Worm (Caenorhabditis elegans) whole organism, mixed stage, embryonic: ENCODE measurements around the gene adt-2.

Experiments used
- M03D4.4 ChIP-seq: sonication (generic microtip); optimal IDR thresholded peaks from 2 replicates; lab custom pipeline; 2017; ENCODE audit warnings: mild to moderate bottlenecking, missing genetic modification characterization, missing compliant biosample characterization
- bed-3 ChIP-seq: fragments of 200-800 bp; sonication (Bioruptor generic); optimal IDR thresholded peaks from 3 replicates; lab custom pipeline; 2018; ENCODE audit warnings: mild to moderate bottlenecking, missing genetic modification characterization, moderate library complexity, missing compliant biosample characterization
- blmp-1 ChIP-seq: fragments of 150-350 bp; optimal IDR thresholded peaks from 2 replicates; lab custom pipeline; 2014; ENCODE audit warnings: missing biosample characterization, missing genetic modification characterization
- ceh-39 ChIP-seq: fragments of 150-350 bp; optimal IDR thresholded peaks from 2 replicates; lab custom pipeline; 2014; ENCODE audit warnings: missing biosample characterization, missing genetic modification characterization
- ceh-83 ChIP-seq: fragments of 200-800 bp; sonication (Bioruptor generic); optimal IDR thresholded peaks from 2 replicates; lab custom pipeline; 2018; ENCODE audit warnings: mild to moderate bottlenecking, missing genetic modification characterization, missing compliant biosample characterization
- ces-1 ChIP-seq: fragments of 150-350 bp; optimal IDR thresholded peaks from 2 replicates; lab custom pipeline; 2014; ENCODE audit warnings: missing biosample characterization, missing genetic modification reagents, missing genetic modification characterization
- cnd-1 ChIP-seq: fragments of 200-800 bp; sonication (Bioruptor generic); optimal IDR thresholded peaks from 2 replicates; lab custom pipeline; 2018; ENCODE audit warnings: mild to moderate bottlenecking, missing genetic modification characterization, missing compliant biosample characterization
- drap-1 ChIP-seq: fragments of 200-800 bp; sonication (Bioruptor generic); optimal IDR thresholded peaks from 3 replicates; lab custom pipeline; 2018; ENCODE audit warnings: mild to moderate bottlenecking, missing genetic modification characterization, missing compliant biosample characterization
- elt-3 ChIP-seq: fragments of 150-350 bp; optimal IDR thresholded peaks from 2 replicates; lab custom pipeline; 2014; ENCODE audit warnings: missing biosample characterization, missing genetic modification characterization
- flh-1 ChIP-seq: fragments of 200-800 bp; sonication (Bioruptor generic); optimal IDR thresholded peaks from 2 replicates; lab custom pipeline; 2018; ENCODE audit warnings: mild to moderate bottlenecking, missing genetic modification characterization, moderate library complexity, missing compliant biosample characterization
- ham-2 ChIP-seq: fragments of 200-800 bp; sonication (Bioruptor generic); optimal IDR thresholded peaks from 2 replicates; lab custom pipeline; 2018; ENCODE audit warnings: mild to moderate bottlenecking, missing genetic modification characterization, missing compliant biosample characterization
- hlh-1 ChIP-seq: fragments of 150-350 bp; optimal IDR thresholded peaks from 2 replicates; lab custom pipeline; 2014; ENCODE audit warnings: missing biosample characterization, missing genetic modification reagents, missing genetic modification characterization
- lin-13 ChIP-seq: fragments of 150-350 bp; optimal IDR thresholded peaks from 2 replicates; lab custom pipeline; 2014; ENCODE audit warnings: missing biosample characterization, missing genetic modification characterization
- lin-32 ChIP-seq: fragments of 200-800 bp; sonication (Bioruptor generic); optimal IDR thresholded peaks from 2 replicates; lab custom pipeline; 2018; ENCODE audit warnings: mild to moderate bottlenecking, missing genetic modification characterization, missing compliant biosample characterization
- lsy-2 ChIP-seq: fragments of 150-350 bp; optimal IDR thresholded peaks from 2 replicates; lab custom pipeline; 2014; ENCODE audit warnings: missing biosample characterization, missing genetic modification characterization
- mab-5 ChIP-seq: fragments of 150-350 bp; optimal IDR thresholded peaks from 2 replicates; lab custom pipeline; 2014; ENCODE audit warnings: missing biosample characterization, missing genetic modification characterization
- mep-1 ChIP-seq: fragments of 150-350 bp; optimal IDR thresholded peaks from 2 replicates; lab custom pipeline; 2017; ENCODE audit warnings: missing biosample characterization, missing genetic modification reagents, missing genetic modification characterization, inconsistent platforms
- mls-2 ChIP-seq: sonication (generic microtip); optimal IDR thresholded peaks from 2 replicates; lab custom pipeline; 2016; ENCODE audit warnings: mild to moderate bottlenecking, missing genetic modification characterization, moderate library complexity, missing compliant biosample characterization
- nhr-12 ChIP-seq: fragments of 150-350 bp; optimal IDR thresholded peaks from 2 replicates; lab custom pipeline; 2014; ENCODE audit warnings: missing biosample characterization, missing genetic modification characterization
- nhr-2 ChIP-seq: fragments of 150-350 bp; optimal IDR thresholded peaks from 2 replicates; lab custom pipeline; 2014; ENCODE audit warnings: missing biosample characterization, missing genetic modification characterization
- nhr-237 ChIP-seq: fragments of 150-350 bp; optimal IDR thresholded peaks from 2 replicates; lab custom pipeline; 2014; ENCODE audit warnings: missing biosample characterization, missing genetic modification characterization
- nhr-28 ChIP-seq: fragments of 150-350 bp; optimal IDR thresholded peaks from 2 replicates; lab custom pipeline; 2014; ENCODE audit warnings: missing biosample characterization, missing genetic modification characterization
- pha-4 ChIP-seq: fragments of 150-350 bp; optimal IDR thresholded peaks from 2 replicates; lab custom pipeline; 2018; ENCODE audit warnings: missing biosample characterization, missing genetic modification reagents, missing genetic modification characterization
- sem-2 ChIP-seq: fragments of 200-800 bp; sonication (Bioruptor generic); optimal IDR thresholded peaks from 2 replicates; lab custom pipeline; 2018; ENCODE audit warnings: mild to moderate bottlenecking, missing genetic modification characterization, missing compliant biosample characterization
- snpc-4 ChIP-seq: fragments of 150-350 bp; optimal IDR thresholded peaks from 2 replicates; lab custom pipeline; 2014; ENCODE audit warnings: missing biosample characterization, missing genetic modification characterization
- sptf-1 ChIP-seq: sonication (generic microtip); optimal IDR thresholded peaks from 2 replicates; lab custom pipeline; 2017; ENCODE audit warnings: mild to moderate bottlenecking, missing genetic modification characterization, moderate library complexity, missing compliant biosample characterization
- tbx-8 ChIP-seq: fragments of 200-800 bp; sonication (Bioruptor generic); optimal IDR thresholded peaks from 2 replicates; lab custom pipeline; 2018; ENCODE audit warnings: mild to moderate bottlenecking, missing genetic modification characterization, moderate library complexity, missing compliant biosample characterization
- unc-120 ChIP-seq: sonication (generic microtip); optimal IDR thresholded peaks from 2 replicates; lab custom pipeline; 2017; ENCODE audit warnings: missing genetic modification characterization, missing compliant biosample characterization; ENCODE audit not compliant: poor library complexity, severe bottlenecking
- unc-39 ChIP-seq: fragments of 150-350 bp; optimal IDR thresholded peaks from 2 replicates; lab custom pipeline; 2014; ENCODE audit warnings: missing biosample characterization, missing genetic modification characterization
- unc-62 ChIP-seq: fragments of 150-350 bp; optimal IDR thresholded peaks from 2 replicates; lab custom pipeline; 2014; ENCODE audit warnings: missing biosample characterization, missing genetic modification reagents, missing genetic modification characterization
- zip-8 ChIP-seq: fragments of 150-350 bp; optimal IDR thresholded peaks from 2 replicates; lab custom pipeline; 2014; ENCODE audit warnings: missing biosample characterization, missing genetic modification characterization
- ztf-11 ChIP-seq: fragments of 150-350 bp; optimal IDR thresholded peaks from 2 replicates; lab custom pipeline; 2014; ENCODE audit warnings: missing biosample characterization, missing genetic modification characterization

The adt-2 gene

ce11 chrX:7568684-7569289 lies 17.2 kb upstream of the adt-2 start:
- TF ChIP-seq elt-3 (tag; lab: Kevin White, UChicago) (no peak), ceh-83 (GFP tag; lab: Kevin White, UChicago) (no peak), sptf-1 (no peak), nhr-12 (tag; lab: Kevin White, UChicago) (no peak), pha-4 (tag; lab: Kevin White, UChicago) (no peak), mls-2 (no peak), lsy-2 (tag; lab: Kevin White, UChicago) (no peak), tbx-8 (no peak), unc-120 (tag; lab: Kevin White, UChicago) (no peak), bed-3 (GFP tag; lab: Kevin White, UChicago) (no peak), sem-2 (GFP tag; lab: Kevin White, UChicago) (no peak), mep-1 (tag; lab: Kevin White, UChicago) (no peak), drap-1 (GFP tag; lab: Kevin White, UChicago) (no peak), unc-39 (tag; lab: Kevin White, UChicago) (no peak), nhr-2 (tag; lab: Kevin White, UChicago) (no peak)

ce11 chrX:7569685-7570518 lies 16.1 kb upstream of the adt-2 start, which contains the start of gene apy-1:
apy-1 (minus strand) TSS chrX:7569722.
- TF ChIP-seq mep-1 (tag; lab: Kevin White, UChicago) = no peak
- TF ChIP-seq ceh-39 (tag; lab: Kevin White, UChicago) = peak; percentile 77
- TF ChIP-seq unc-120 (tag; lab: Kevin White, UChicago) = peak; percentile 11
- no peak for TF ChIP-seq lin-32 (GFP tag; lab: Kevin White, UChicago)
- TF ChIP-seq cnd-1 (tag; lab: Kevin White, UChicago) = no peak
- peak; percentile 91 for TF ChIP-seq ces-1
- TF ChIP-seq zip-8 (tag; lab: Kevin White, UChicago) = no peak
- no peak for TF ChIP-seq lin-13
- no peak for TF ChIP-seq ztf-11 (tag; lab: Kevin White, UChicago)
- TF ChIP-seq nhr-12 (tag; lab: Kevin White, UChicago) = no peak
- no peak for TF ChIP-seq unc-39 (tag; lab: Kevin White, UChicago)
- no peak for TF ChIP-seq flh-1 (GFP tag; lab: Kevin White, UChicago)
- TF ChIP-seq blmp-1 (tag; lab: Kevin White, UChicago) = no peak
- no peak for TF ChIP-seq M03D4.4 (tag; lab: Kevin White, UChicago)
- TF ChIP-seq ceh-83 (GFP tag; lab: Kevin White, UChicago) = no peak
- TF ChIP-seq nhr-28 (tag; lab: Kevin White, UChicago) = no peak
- TF ChIP-seq hlh-1 (tag; lab: Kevin White, UChicago) = no peak
- no peak for TF ChIP-seq drap-1 (GFP tag; lab: Kevin White, UChicago)

- TF ChIP-seq nhr-2 (tag; lab: Kevin White, UChicago) (no peak), hlh-1 (tag; lab: Kevin White, UChicago) (no peak), flh-1 (GFP tag; lab: Kevin White, UChicago) (no peak), unc-39 (tag; lab: Kevin White, UChicago) (no peak), mep-1 (tag; lab: Kevin White, UChicago) (no peak), unc-62 (GFP tag; lab: Kevin White, UChicago) (no peak), lin-13 (no peak), lsy-2 (tag; lab: Kevin White, UChicago) (no peak), ham-2 (GFP tag; lab: Kevin White, UChicago) (no peak), blmp-1 (tag; lab: Kevin White, UChicago) (no peak), tbx-8 (no peak), nhr-237 (tag; lab: Kevin White, UChicago) (no peak), ceh-39 (tag; lab: Kevin White, UChicago) (no peak), snpc-4 (no peak)
These were observed 14.0 kb upstream of the adt-2 start, which contains the start of gene pcyt-1 for ce11 chrX:7572057-7572456. pcyt-1 (plus strand) TSS chrX:7572357.

ce11 chrX:7573172-7573571 lies 12.8 kb upstream of the adt-2 start:
- no peak for TF ChIP-seq blmp-1 (tag; lab: Kevin White, UChicago)
- TF ChIP-seq ceh-83 (GFP tag; lab: Kevin White, UChicago) = no peak
- TF ChIP-seq nhr-237 (tag; lab: Kevin White, UChicago) = no peak
- TF ChIP-seq ceh-39 (tag; lab: Kevin White, UChicago) = no peak
- no peak for TF ChIP-seq mab-5 (tag; lab: Kevin White, UChicago)
- TF ChIP-seq ham-2 (GFP tag; lab: Kevin White, UChicago) = no peak
- TF ChIP-seq ces-1 = no peak
- no peak for TF ChIP-seq tbx-8
- TF ChIP-seq zip-8 (tag; lab: Kevin White, UChicago) = no peak
- TF ChIP-seq unc-62 (GFP tag; lab: Kevin White, UChicago) = no peak
- TF ChIP-seq hlh-1 (tag; lab: Kevin White, UChicago) = no peak
- no peak for TF ChIP-seq snpc-4
- no peak for TF ChIP-seq bed-3 (GFP tag; lab: Kevin White, UChicago)
- TF ChIP-seq mep-1 (tag; lab: Kevin White, UChicago) = no peak
- TF ChIP-seq pha-4 (tag; lab: Kevin White, UChicago) = no peak
